Fruit fly (Drosophila melanogaster) S2 (cell line): Measurements from ENCODE around the gene CG15529.

Experiments used
- CG8478 ChIP-seq: fragments of >200 bp; optimal IDR thresholded peaks from 2 replicates; lab custom pipeline; 2018
- CTCF ChIP-seq, 2 experiments: fragments of >200 bp; optimal IDR thresholded peaks; 2 replicates each; lab custom pipeline; 2018

dm6 chr3R:30177494-30177893, 25.6 kb downstream of the CG15529 start, which contains the start of the genes CG1983 and CG15530:
- TF ChIP-seq CTCF (optimal IDR thresholded peaks at IDR 0.05; lab: Kevin White, UChicago) (no peak), CG8478 (lab: Kevin White, UChicago) (no peak)
